Worm (Caenorhabditis elegans): Measurements from ENCODE around the gene T11G6.2.

T11G6.2 gene

DNA sequence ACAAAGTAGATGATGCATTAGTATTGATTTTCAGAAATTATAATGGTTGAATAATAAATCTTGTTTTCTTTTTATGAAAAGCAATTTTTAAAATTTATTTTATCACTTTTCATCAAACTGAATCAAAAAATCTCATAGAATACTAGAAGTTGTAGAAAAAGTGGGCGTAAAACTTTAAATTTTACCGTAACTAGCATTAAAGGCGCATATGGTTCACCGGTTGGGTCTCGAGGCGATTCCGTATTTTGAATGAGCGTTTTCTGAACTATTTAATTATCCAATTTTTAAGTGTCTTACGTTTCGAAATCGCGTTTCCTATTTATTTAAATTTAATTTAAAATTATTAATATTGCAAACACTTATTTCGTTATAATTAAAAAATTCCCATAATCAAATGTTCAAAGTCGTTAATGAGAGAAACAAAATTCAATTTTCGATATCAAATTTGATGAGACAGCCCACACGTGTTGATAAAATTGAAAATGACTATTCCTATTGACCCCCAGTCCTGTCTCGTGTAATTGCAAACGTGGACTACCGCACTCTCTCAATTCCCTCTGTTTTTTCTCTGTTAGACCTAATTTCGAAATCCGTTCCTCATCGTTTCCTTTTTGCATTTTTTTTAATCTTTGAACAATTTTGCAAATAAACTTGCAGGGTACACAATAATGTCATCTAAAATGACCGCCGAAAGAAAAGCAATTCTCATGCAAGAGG, at the start of gene T11G6.2, which contains the start of gene hars-1:
Gene T11G6.2, minus strand, starts transcription at position 197 of the 717 bp plus-strand sequence.
Gene hars-1, plus strand, starts transcription at position 658 of the 717 bp plus-strand sequence.
- TF ChIP-seq fos-1 (tag; optimal IDR thresholded peaks at IDR 0.05) (no peak), elt-2 (tag; optimal IDR thresholded peaks at IDR 0.05) (peak; percentile 73), aly-2 (tag; optimal IDR thresholded peaks at IDR 0.05) (no peak), elt-3 (tag; optimal IDR thresholded peaks at IDR 0.05) (no peak), ceh-16 (tag; optimal IDR thresholded peaks at IDR 0.05) (no peak), snpc-4 (tag; optimal IDR thresholded peaks at IDR 0.05) (peak; percentile 33), nfya-1 (tag; optimal IDR thresholded peaks at IDR 0.05; ENCODE audit: insufficient read depth) (peak; percentile 39), nhr-23 (tag; optimal IDR thresholded peaks at IDR 0.05) (peak; percentile 37), hmg-11 (tag; optimal IDR thresholded peaks at IDR 0.05) (peak; percentile 29), skn-1 (tag; optimal IDR thresholded peaks at IDR 0.05) (no peak), sea-2 (GFP tag; optimal IDR thresholded peaks at IDR 0.05) (no peak), R02D3.7 (tag; optimal IDR thresholded peaks at IDR 0.05) (no peak), ceh-28 (tag; optimal IDR thresholded peaks at IDR 0.05) (no peak), lin-15B (tag; optimal IDR thresholded peaks at IDR 0.05) (peak; percentile 42), elt-1 (tag; optimal IDR thresholded peaks at IDR 0.05) (no peak), nhr-43 (tag; optimal IDR thresholded peaks at IDR 0.05; ENCODE audit: poor library complexity, severe bottlenecking) (no peak), ztf-11 (tag; optimal IDR thresholded peaks at IDR 0.05) (no peak), pha-4 (tag; optimal IDR thresholded peaks at IDR 0.05) (peak; percentile 45), lsy-12 (tag; optimal IDR thresholded peaks at IDR 0.05) (no peak), egl-5 (tag; optimal IDR thresholded peaks at IDR 0.05) (no peak), nhr-25 (tag; optimal IDR thresholded peaks at IDR 0.05) (peak; percentile 9), ZK546.5 (tag; optimal IDR thresholded peaks at IDR 0.05) (no peak), nhr-67 (tag; optimal IDR thresholded peaks at IDR 0.05) (no peak), ceh-82 (tag; optimal IDR thresholded peaks at IDR 0.05) (no peak), mdl-1 (tag; optimal IDR thresholded peaks at IDR 0.05) (peak; percentile 3), pqm-1 (tag; optimal IDR thresholded peaks at IDR 0.05) (peak; percentile 80), jun-1 (tag; optimal IDR thresholded peaks at IDR 0.05) (no peak), lin-39 (tag; optimal IDR thresholded peaks at IDR 0.05) (peak; percentile 33)

- TF ChIP-seq ceh-28 (tag; optimal IDR thresholded peaks at IDR 0.05) = no peak
- no peak for TF ChIP-seq ceh-9 (tag; optimal IDR thresholded peaks at IDR 0.05)
- TF ChIP-seq fos-1 (tag; optimal IDR thresholded peaks at IDR 0.05) = no peak
- no peak for TF ChIP-seq unc-39 (tag; optimal IDR thresholded peaks at IDR 0.05)
- no peak for TF ChIP-seq elt-2 (tag; optimal IDR thresholded peaks at IDR 0.05)
- TF ChIP-seq hmg-11 (tag; optimal IDR thresholded peaks at IDR 0.05) = no peak
- no peak for TF ChIP-seq nhr-237 (tag; optimal IDR thresholded peaks at IDR 0.05)
- TF ChIP-seq lin-15B (tag; optimal IDR thresholded peaks at IDR 0.05) = no peak
- TF ChIP-seq nhr-11 (tag; optimal IDR thresholded peaks at IDR 0.05) = no peak
- TF ChIP-seq egl-27 (tag; optimal IDR thresholded peaks at IDR 0.05) = no peak
- TF ChIP-seq nhr-25 (tag; optimal IDR thresholded peaks at IDR 0.05) = no peak
- no peak for TF ChIP-seq unc-62 (GFP tag; optimal IDR thresholded peaks at IDR 0.05)
- TF ChIP-seq fkh-10 (GFP tag; optimal IDR thresholded peaks at IDR 0.05) = no peak
- no peak for TF ChIP-seq eor-1 (tag; optimal IDR thresholded peaks at IDR 0.05)
- no peak for TF ChIP-seq zag-1 (tag; optimal IDR thresholded peaks at IDR 0.05)
Observed at ce11 chrIV:10904282-10904681, 46.0 kb upstream of the T11G6.2 start, which contains the start of gene ZK596.3. ZK596.3 (minus strand) TSS chrIV:10904382.

ce11 chrIV:10902476-10902875, 44.2 kb upstream of the T11G6.2 start:
- TF ChIP-seq elt-1 (tag; optimal IDR thresholded peaks at IDR 0.05) (no peak), pqm-1 (tag; optimal IDR thresholded peaks at IDR 0.05) (no peak), lin-15B (tag; optimal IDR thresholded peaks at IDR 0.05) (no peak), nfya-1 (tag; optimal IDR thresholded peaks at IDR 0.05; ENCODE audit: insufficient read depth) (no peak), hmg-11 (tag; optimal IDR thresholded peaks at IDR 0.05) (no peak), egl-5 (tag; optimal IDR thresholded peaks at IDR 0.05) (no peak), ceh-16 (tag; optimal IDR thresholded peaks at IDR 0.05) (no peak), pha-4 (tag; optimal IDR thresholded peaks at IDR 0.05) (no peak), aly-2 (tag; optimal IDR thresholded peaks at IDR 0.05) (no peak), tbx-2 (tag; optimal IDR thresholded peaks at IDR 0.05) (no peak), ztf-4 (tag; optimal IDR thresholded peaks at IDR 0.05) (no peak)
